Fruit fly (Drosophila melanogaster) whole organism, adult: ENCODE results near the gene CG6724.

ENCODE experiments used
- CG11617 ChIP-seq: fragments of 200-800 bp; sonication (Bioruptor generic); optimal IDR thresholded peaks from 2 replicates; lab custom pipeline; 2017; ENCODE audit warnings: mild to moderate bottlenecking, missing biosample characterization, missing genetic modification reagents, missing genetic modification characterization
- CG1620 ChIP-seq: fragments of 200-800 bp; sonication (Bioruptor generic); optimal IDR thresholded peaks from 2 replicates; lab custom pipeline; 2016; ENCODE audit warnings: missing biosample characterization, missing genetic modification characterization
- CG5204 ChIP-seq: fragments of 200-800 bp; sonication (Bioruptor generic); optimal IDR thresholded peaks from 2 replicates; lab custom pipeline; 2016; ENCODE audit warnings: missing biosample characterization, missing genetic modification characterization
- CG7045 ChIP-seq: fragments of 200-800 bp; sonication (Bioruptor generic); optimal IDR thresholded peaks from 2 replicates; lab custom pipeline; 2017; ENCODE audit warnings: missing biosample characterization, mild to moderate bottlenecking, missing genetic modification characterization
- Clk ChIP-seq: fragments of 200-800 bp; sonication (Bioruptor generic); optimal IDR thresholded peaks from 2 replicates; lab custom pipeline; 2017; ENCODE audit warnings: missing biosample characterization, missing genetic modification characterization
- Crg-1 ChIP-seq: fragments of 200-800 bp; sonication (Bioruptor generic); optimal IDR thresholded peaks from 2 replicates; lab custom pipeline; 2016; ENCODE audit warnings: missing biosample characterization, missing genetic modification characterization
- Mnt ChIP-seq: fragments of 200-800 bp; sonication (Bioruptor generic); optimal IDR thresholded peaks from 2 replicates; lab custom pipeline; 2016; ENCODE audit warnings: missing biosample characterization, mild to moderate bottlenecking, missing genetic modification characterization
- bab1 ChIP-seq: fragments of 200-800 bp; sonication (Bioruptor generic); optimal IDR thresholded peaks from 3 replicates; lab custom pipeline; 2019; ENCODE audit warnings: missing biosample characterization, mild to moderate bottlenecking, missing genetic modification characterization, moderate library complexity
- cnc ChIP-seq, 2 experiments: fragments of >200 bp; optimal IDR thresholded peaks; 2 replicates each; lab custom pipeline; 2017
- kay ChIP-seq: fragments of 200-800 bp; sonication (Bioruptor generic); peaks from one replicate; lab custom pipeline; 2016; ENCODE audit warnings: missing biosample characterization, missing genetic modification characterization, borderline replicate concordance
- ovo ChIP-seq: fragments of 200-800 bp; sonication (Bioruptor generic); optimal IDR thresholded peaks from 2 replicates; lab custom pipeline; 2016; ENCODE audit warnings: missing biosample characterization, missing genetic modification characterization
- toe ChIP-seq: fragments of 200-800 bp; sonication (Bioruptor generic); optimal IDR thresholded peaks from 2 replicates; lab custom pipeline; 2016; ENCODE audit warnings: missing biosample characterization, missing genetic modification characterization

- TF ChIP-seq CG11617 (GFP tag; lab: Kevin White, UChicago) = no peak
- no peak for TF ChIP-seq bab1 (GFP tag; lab: Kevin White, UChicago)
- no peak for TF ChIP-seq Crg-1
- no peak for TF ChIP-seq Clk
- TF ChIP-seq cnc (optimal IDR thresholded peaks at IDR 0.05; lab: Kevin White, UChicago) = no peak
- no peak for TF ChIP-seq Mnt (GFP tag; lab: Kevin White, UChicago)
- no peak for TF ChIP-seq kay (GFP tag; lab: Kevin White, UChicago)
- no peak for TF ChIP-seq CG7045
- TF ChIP-seq CG5204 (GFP tag; lab: Kevin White, UChicago) = no peak
- no peak for TF ChIP-seq toe (GFP tag; lab: Kevin White, UChicago)
- no peak for TF ChIP-seq CG1620 (GFP tag; lab: Kevin White, UChicago)
- no peak for TF ChIP-seq ovo (GFP tag; lab: Kevin White, UChicago)
These were observed 20.2 kb upstream of the CG6724 start, which contains the start of gene CG31870 for dm6 chr2L:10789922-10790321.
